Worm (Caenorhabditis elegans) whole organism, L4 larva: ENCODE results near the gene hil-2.

Source experiments
- D1046.2 ChIP-seq: fragments of 200-800 bp; sonication (Bioruptor generic); IDR thresholded peaks from 2 replicates; pipeline ENCODE4 v1.3.6; 2022; ENCODE audit warnings: missing genetic modification characterization, missing compliant biosample characterization
- F37D6.2 ChIP-seq: sonication (generic microtip); optimal IDR thresholded peaks from 2 replicates; lab custom pipeline; 2016; ENCODE audit warnings: mild to moderate bottlenecking, missing genetic modification characterization, missing compliant biosample characterization
- F49E8.2 ChIP-seq: sonication (generic microtip); optimal IDR thresholded peaks from 2 replicates; lab custom pipeline; 2016; ENCODE audit warnings: missing compliant biosample characterization, mild to moderate bottlenecking, missing genetic modification characterization, borderline replicate concordance
- R02D3.7 ChIP-seq: fragments of 150-350 bp; sonication (generic microtip); optimal IDR thresholded peaks from 3 replicates; lab custom pipeline; 2014; ENCODE audit warnings: missing biosample characterization, missing genetic modification characterization
- Y48G9A.11 ChIP-seq: fragments of 200-800 bp; sonication (Bioruptor generic); IDR thresholded peaks from 2 replicates; pipeline ENCODE4 v1.3.6; 2022; ENCODE audit warnings: missing genetic modification reagents, missing genetic modification characterization, missing compliant biosample characterization
- Y5F2A.4 ChIP-seq: fragments of 200-800 bp; sonication (Bioruptor generic); optimal IDR thresholded peaks from 2 replicates; lab custom pipeline; 2018; ENCODE audit warnings: mild to moderate bottlenecking, missing genetic modification characterization, missing compliant biosample characterization
- ZK546.5 ChIP-seq, 2 experiments: sonication (generic microtip); optimal IDR thresholded peaks; 2 replicates each; lab custom pipeline; 2017; ENCODE audit warnings: missing biosample characterization in 2 of 2, missing genetic modification characterization in 2 of 2
- ama-1 ChIP-seq: fragments of 150-350 bp; optimal IDR thresholded peaks from 2 replicates; lab custom pipeline; 2014; ENCODE audit warnings: inconsistent platforms, mixed read lengths
- ceh-82 ChIP-seq: sonication (generic microtip); optimal IDR thresholded peaks from 2 replicates; lab custom pipeline; 2017; ENCODE audit warnings: missing biosample characterization, missing genetic modification characterization
- ces-1 ChIP-seq: fragments of 150-350 bp; sonication (generic microtip); optimal IDR thresholded peaks from 4 replicates; lab custom pipeline; 2014; ENCODE audit warnings: missing biosample characterization, missing genetic modification reagents, missing genetic modification characterization
- ctbp-1 ChIP-seq: fragments of 200-800 bp; sonication (Bioruptor generic); IDR thresholded peaks from 2 replicates; pipeline ENCODE4 v1.3.6; 2022; ENCODE audit warnings: missing genetic modification reagents, missing genetic modification characterization, missing compliant biosample characterization
- daf-12 ChIP-seq: fragments of 150-350 bp; optimal IDR thresholded peaks from 2 replicates; lab custom pipeline; 2014; ENCODE audit warnings: missing biosample characterization, missing genetic modification reagents, missing genetic modification characterization
- daf-19 ChIP-seq: fragments of 200-800 bp; sonication (Bioruptor generic); conservative IDR thresholded peaks from 2 replicates; pipeline ENCODE4 v1.3.6; 2022; ENCODE audit warnings: missing genetic modification characterization, missing compliant biosample characterization
- dmd-8 ChIP-seq: fragments of 200-800 bp; sonication (Bioruptor generic); IDR thresholded peaks from 2 replicates; pipeline ENCODE4 v1.3.6; 2022; ENCODE audit warnings: missing genetic modification characterization, missing compliant biosample characterization
- dve-1 ChIP-seq: sonication (generic microtip); optimal IDR thresholded peaks from 2 replicates; lab custom pipeline; 2017; ENCODE audit warnings: antibody characterized with exemption, mild to moderate bottlenecking, missing genetic modification characterization, missing compliant biosample characterization; ENCODE audit not compliant: insufficient read depth
- egl-43 ChIP-seq: fragments of 200-800 bp; sonication (Bioruptor generic); IDR thresholded peaks from 2 replicates; pipeline ENCODE4 v1.3.6; 2022; ENCODE audit warnings: missing genetic modification reagents, missing genetic modification characterization, missing compliant biosample characterization
- fkh-10 ChIP-seq: fragments of 150-350 bp; optimal IDR thresholded peaks from 2 replicates; lab custom pipeline; 2014; ENCODE audit warnings: missing biosample characterization, missing genetic modification reagents, missing genetic modification characterization
- hlh-11 ChIP-seq: fragments of 200-800 bp; sonication (Bioruptor generic); optimal IDR thresholded peaks from 2 replicates; lab custom pipeline; 2018; ENCODE audit warnings: mild to moderate bottlenecking, missing genetic modification characterization, missing compliant biosample characterization
- hlh-30 ChIP-seq: sonication (generic microtip); optimal IDR thresholded peaks from 2 replicates; lab custom pipeline; 2017; ENCODE audit warnings: antibody characterized with exemption, mild to moderate bottlenecking, missing genetic modification characterization, missing compliant biosample characterization; ENCODE audit not compliant: insufficient read depth
- hmg-1.1 ChIP-seq: fragments of 200-800 bp; sonication (Bioruptor generic); IDR thresholded peaks from 2 replicates; pipeline ENCODE4 v1.3.6; 2022; ENCODE audit warnings: missing genetic modification reagents, missing genetic modification characterization, missing compliant biosample characterization
- jun-1 ChIP-seq: fragments of 150-350 bp; optimal IDR thresholded peaks from 2 replicates; lab custom pipeline; 2014; ENCODE audit warnings: missing biosample characterization, missing genetic modification reagents, missing genetic modification characterization
- lim-7 ChIP-seq: fragments of 200-800 bp; sonication (Bioruptor generic); IDR thresholded peaks from 2 replicates; pipeline ENCODE4 v1.3.6; 2022; ENCODE audit warnings: missing genetic modification characterization, missing compliant biosample characterization
- lin-29 ChIP-seq: fragments of 200-800 bp; sonication (Bioruptor generic); IDR thresholded peaks from 2 replicates; pipeline ENCODE4 v1.3.6; 2022; ENCODE audit warnings: missing genetic modification reagents, missing genetic modification characterization, missing compliant biosample characterization
- lin-39 ChIP-seq: fragments of 150-350 bp; optimal IDR thresholded peaks from 2 replicates; lab custom pipeline; 2014; ENCODE audit warnings: missing biosample characterization, missing genetic modification reagents, missing genetic modification characterization
- lir-3 ChIP-seq: sonication (generic microtip); optimal IDR thresholded peaks from 2 replicates; lab custom pipeline; 2016; ENCODE audit warnings: mild to moderate bottlenecking, missing genetic modification characterization, missing compliant biosample characterization
- lsy-2 ChIP-seq, 2 experiments: fragments of 150-350 bp in 1 of 2; sonication (generic microtip) in 1 of 2; optimal IDR thresholded peaks; 2 replicates each; lab custom pipeline; 2014 to 2017; ENCODE audit warnings: missing biosample characterization in 2 of 2, missing genetic modification characterization in 2 of 2
- madf-9 ChIP-seq: fragments of 200-800 bp; sonication (Bioruptor generic); conservative IDR thresholded peaks from 2 replicates; pipeline ENCODE4 v1.3.6; 2022; ENCODE audit warnings: missing genetic modification reagents, missing genetic modification characterization, missing compliant biosample characterization
- mdt-29 ChIP-seq: fragments of 200-800 bp; sonication (Bioruptor generic); IDR thresholded peaks from 2 replicates; pipeline ENCODE4 v1.3.6; 2022; ENCODE audit warnings: missing genetic modification reagents, missing genetic modification characterization, missing compliant biosample characterization
- mes-2 ChIP-seq: sonication (generic microtip); optimal IDR thresholded peaks from 2 replicates; lab custom pipeline; 2016; ENCODE audit warnings: missing genotype, mild to moderate bottlenecking, missing genetic modification characterization, missing compliant biosample characterization; ENCODE audit not compliant: poor library complexity, severe bottlenecking
- nhr-10 ChIP-seq: fragments of 150-350 bp; optimal IDR thresholded peaks from 2 replicates; lab custom pipeline; 2014; ENCODE audit warnings: missing biosample characterization, missing genetic modification characterization
- nhr-102 ChIP-seq: sonication (generic microtip); optimal IDR thresholded peaks from 2 replicates; lab custom pipeline; 2016; ENCODE audit warnings: mild to moderate bottlenecking, missing genetic modification characterization, moderate library complexity, missing compliant biosample characterization
- nhr-237 ChIP-seq: sonication (generic microtip); optimal IDR thresholded peaks from 2 replicates; lab custom pipeline; 2017; ENCODE audit warnings: missing biosample characterization, missing genetic modification characterization
- nhr-25 ChIP-seq: sonication (generic microtip); optimal IDR thresholded peaks from 2 replicates; lab custom pipeline; 2017; ENCODE audit warnings: missing genetic modification characterization, mild to moderate bottlenecking, missing compliant biosample characterization, antibody characterized with exemption, moderate library complexity, borderline replicate concordance; ENCODE audit not compliant: insufficient read depth
- nhr-41 ChIP-seq: fragments of 200-800 bp; sonication (Bioruptor generic); IDR thresholded peaks from 2 replicates; pipeline ENCODE4 v1.3.6; 2022; ENCODE audit warnings: missing genetic modification reagents, missing genetic modification characterization, missing compliant biosample characterization
- nhr-42 ChIP-seq: fragments of 200-800 bp; sonication (Bioruptor generic); IDR thresholded peaks from 2 replicates; pipeline ENCODE4 v1.3.6; 2022; ENCODE audit warnings: missing genetic modification characterization, missing compliant biosample characterization
- nhr-48 ChIP-seq: sonication (generic microtip); optimal IDR thresholded peaks from 2 replicates; lab custom pipeline; 2016; ENCODE audit warnings: mild to moderate bottlenecking, missing genetic modification characterization, missing compliant biosample characterization
- nhr-6 ChIP-seq: fragments of 150-350 bp; optimal IDR thresholded peaks from 2 replicates; lab custom pipeline; 2014; ENCODE audit warnings: missing biosample characterization, missing genetic modification characterization
- nhr-77 ChIP-seq: fragments of 150-350 bp; optimal IDR thresholded peaks from 2 replicates; lab custom pipeline; 2014; ENCODE audit warnings: missing biosample characterization, missing genetic modification characterization
- php-3 ChIP-seq: fragments of 200-800 bp; sonication (Bioruptor generic); IDR thresholded peaks from 2 replicates; pipeline ENCODE4 v1.3.6; 2022; ENCODE audit warnings: missing genetic modification reagents, missing genetic modification characterization, missing compliant biosample characterization
- rbr-2 ChIP-seq: sonication (generic microtip); optimal IDR thresholded peaks from 2 replicates; lab custom pipeline; 2016; ENCODE audit warnings: missing genotype, missing genetic modification characterization, missing compliant biosample characterization
- saeg-2 ChIP-seq: fragments of 200-800 bp; sonication (Bioruptor generic); IDR thresholded peaks from 2 replicates; pipeline ENCODE4 v1.3.6; 2022; ENCODE audit warnings: missing genetic modification reagents, missing genetic modification characterization, missing compliant biosample characterization
- skn-1 ChIP-seq: fragments of 150-350 bp; optimal IDR thresholded peaks from 2 replicates; lab custom pipeline; 2014; ENCODE audit warnings: missing biosample characterization, missing genetic modification characterization
- snpc-1.2 ChIP-seq: fragments of 200-800 bp; sonication (Bioruptor generic); IDR thresholded peaks from 2 replicates; pipeline ENCODE4 v1.3.6; 2022; ENCODE audit warnings: missing genetic modification reagents, missing genetic modification characterization, missing compliant biosample characterization
- spr-1 ChIP-seq: sonication (generic microtip); optimal IDR thresholded peaks from 2 replicates; lab custom pipeline; 2016; ENCODE audit warnings: mild to moderate bottlenecking, missing genetic modification characterization, missing compliant biosample characterization
- tag-97 ChIP-seq: fragments of 200-800 bp; sonication (Bioruptor generic); IDR thresholded peaks from 2 replicates; pipeline ENCODE4 v1.3.6; 2022; ENCODE audit warnings: missing genetic modification characterization, missing compliant biosample characterization
- unc-39 ChIP-seq: sonication (generic microtip); optimal IDR thresholded peaks from 2 replicates; lab custom pipeline; 2017; ENCODE audit warnings: missing biosample characterization, missing genetic modification characterization
- unc-62 ChIP-seq, 3 experiments: fragments of 150-350 bp in 1 of 3; sonication (generic microtip); optimal IDR thresholded peaks in 2 of 3; peaks in 1 of 3; 1 replicate in 1 of 3; 2 replicates in 2 of 3; lab custom pipeline; 2014 to 2017; ENCODE audit warnings: missing biosample characterization in 3 of 3, missing genetic modification characterization in 3 of 3, missing genetic modification reagents in 3 of 3, missing genotype in 1 of 3
- vab-7 ChIP-seq: fragments of 200-800 bp; sonication (Bioruptor generic); IDR thresholded peaks from 2 replicates; pipeline ENCODE4 v1.3.6; 2022; ENCODE audit warnings: missing genetic modification reagents, missing genetic modification characterization, missing compliant biosample characterization
- zfp-2 ChIP-seq: sonication (generic microtip); optimal IDR thresholded peaks from 2 replicates; lab custom pipeline; 2016; ENCODE audit warnings: mild to moderate bottlenecking, missing genetic modification characterization, missing compliant biosample characterization
- zip-11 ChIP-seq: fragments of 200-800 bp; sonication (Bioruptor generic); IDR thresholded peaks from 2 replicates; pipeline ENCODE4 v1.3.6; 2022; ENCODE audit warnings: missing genetic modification characterization, missing compliant biosample characterization

The hil-2 gene

ce11 chrIV:6336748-6337147, 42.7 kb downstream of the hil-2 start (continued):
- peak; percentile 76 for TF ChIP-seq egl-43 (GFP tag; lab: Robert Waterston, UW)
- no peak for TF ChIP-seq tag-97 (GFP tag; lab: Robert Waterston, UW)
- no peak for TF ChIP-seq nhr-41 (GFP tag; lab: Robert Waterston, UW)
- TF ChIP-seq nhr-77 (tag; lab: Kevin White, UChicago): no peak
- TF ChIP-seq lir-3: no peak
- 0 out of 2 replicates have a peak, but pooled peaks have one; percentile 44 for TF ChIP-seq madf-9 (GFP tag; lab: Robert Waterston, UW)
- peak; percentile 47 for TF ChIP-seq jun-1
- peak; percentile 99 for TF ChIP-seq hlh-11 (tag; lab: Kevin White, UChicago)
- peak; percentile 52; the same call in 1 of the 2 replicates for TF ChIP-seq vab-7 (GFP tag; lab: Robert Waterston, UW)
- no peak for TF ChIP-seq ceh-82 (tag; lab: Kevin White, UChicago)
- TF ChIP-seq nhr-102 (tag; lab: Kevin White, UChicago): peak; percentile 96
- peak; percentile 99 for TF ChIP-seq nhr-48 (tag; lab: Kevin White, UChicago)
- no peak for TF ChIP-seq Y5F2A.4 (GFP tag; lab: Kevin White, UChicago)
- TF ChIP-seq saeg-2 (GFP tag; lab: Robert Waterston, UW): peak; percentile 91
- TF ChIP-seq fkh-10: peak; percentile 31
- peak; percentile 67; the same call in 1 of the 2 replicates for TF ChIP-seq lin-29 (GFP tag; lab: Robert Waterston, UW)
- TF ChIP-seq daf-12 (tag; lab: Kevin White, UChicago): no peak
- peak; percentile 72 for TF ChIP-seq ama-1 (lab: Kevin White, UChicago)
- no peak; the same call in 1 of the 2 replicates for TF ChIP-seq daf-19 (GFP tag; lab: Robert Waterston, UW)
- TF ChIP-seq skn-1: peak; percentile 46
- no peak for TF ChIP-seq zip-11 (GFP tag; lab: Robert Waterston, UW)
- peak in 1 of 2 experiments; percentile 2 for TF ChIP-seq ZK546.5 (tag; optimal IDR thresholded peaks at IDR 0.05; lab: Kevin White, UChicago)
- TF ChIP-seq ces-1 (GFP tag; lab: Kevin White, UChicago): no peak
- no peak for TF ChIP-seq unc-39 (tag; lab: Kevin White, UChicago)
- peak; percentile 85 for TF ChIP-seq hmg-1.1
- TF ChIP-seq F37D6.2 (tag; lab: Kevin White, UChicago): peak; percentile 73
- no peak for TF ChIP-seq R02D3.7 (tag; lab: Kevin White, UChicago)
- TF ChIP-seq mdt-29 (GFP tag; lab: Robert Waterston, UW): peak; percentile 95
- TF ChIP-seq lsy-2 (tag; optimal IDR thresholded peaks at IDR 0.05; lab: Kevin White, UChicago): peak; percentile 78 to 95
- peak; percentile 100 for TF ChIP-seq hlh-30 (tag; lab: Kevin White, UChicago)
- TF ChIP-seq nhr-25 (tag; lab: Kevin White, UChicago): peak; percentile 84
- peak; percentile 79 for TF ChIP-seq mes-2 (tag; lab: Kevin White, UChicago)
- no peak for TF ChIP-seq Y48G9A.11
- peak; percentile 84 for TF ChIP-seq spr-1 (tag; lab: Kevin White, UChicago)
- peak; percentile 99 for TF ChIP-seq dve-1 (tag; lab: Kevin White, UChicago)
- TF ChIP-seq lin-39 (tag; lab: Kevin White, UChicago): no peak
- no peak for TF ChIP-seq F49E8.2 (tag; lab: Kevin White, UChicago)
- TF ChIP-seq nhr-237: no peak
- peak; percentile 90 for TF ChIP-seq ctbp-1 (GFP tag; lab: Robert Waterston, UW)
- no peak for TF ChIP-seq lim-7 (GFP tag; lab: Robert Waterston, UW)
- 0 out of 2 replicates have a peak, but pooled peaks have one; percentile 38 for TF ChIP-seq snpc-1.2 (GFP tag; lab: Robert Waterston, UW)
- TF ChIP-seq unc-62 (GFP tag; optimal IDR thresholded peaks at IDR 0.05 in 1 of 2; lab: Kevin White, UChicago): peak in 1 of 2 experiments; percentile 100
- peak; percentile 56 for TF ChIP-seq unc-62 (tag; optimal IDR thresholded peaks at IDR 0.05; lab: Kevin White, UChicago)
- TF ChIP-seq zfp-2 (tag; lab: Kevin White, UChicago): peak; percentile 82
- TF ChIP-seq php-3: peak; percentile 90
- peak; percentile 38 for TF ChIP-seq nhr-10
- TF ChIP-seq D1046.2 (GFP tag; lab: Robert Waterston, UW): no peak
- peak; percentile 75 for TF ChIP-seq rbr-2 (tag; lab: Kevin White, UChicago)
- TF ChIP-seq nhr-6 (tag; lab: Kevin White, UChicago): peak; percentile 84
- no peak for TF ChIP-seq dmd-8 (GFP tag; lab: Robert Waterston, UW)
- peak; percentile 80; the same call in 1 of the 2 replicates for TF ChIP-seq nhr-42
